Worm (Caenorhabditis elegans) whole organism, L2 larva: ENCODE data around the gene clec-50.

Experiments
- F13H6.1 ChIP-seq: sonication (generic microtip); optimal IDR thresholded peaks from 2 replicates; lab custom pipeline; 2016; ENCODE audit warnings: missing genetic modification characterization, missing compliant biosample characterization
- R02D3.7 ChIP-seq: fragments of 150-350 bp; optimal IDR thresholded peaks from 2 replicates; lab custom pipeline; 2014; ENCODE audit warnings: missing biosample characterization, missing genetic modification characterization
- Y55F3AM.14 ChIP-seq: fragments of 200-800 bp; sonication (Bioruptor generic); optimal IDR thresholded peaks from 2 replicates; lab custom pipeline; 2018; ENCODE audit warnings: mild to moderate bottlenecking, missing genetic modification characterization, missing compliant biosample characterization
- alr-1 ChIP-seq: fragments of 150-350 bp; optimal IDR thresholded peaks from 2 replicates; lab custom pipeline; 2014; ENCODE audit warnings: missing biosample characterization, missing genetic modification characterization
- aly-2 ChIP-seq: fragments of 150-350 bp; optimal IDR thresholded peaks from 2 replicates; lab custom pipeline; 2014; ENCODE audit warnings: missing biosample characterization, missing genetic modification characterization
- ama-1 ChIP-seq: fragments of 150-350 bp; optimal IDR thresholded peaks from 2 replicates; lab custom pipeline; 2018; ENCODE audit warnings: inconsistent platforms
- ceh-16 ChIP-seq: fragments of 150-350 bp; optimal IDR thresholded peaks from 2 replicates; lab custom pipeline; 2014; ENCODE audit warnings: missing biosample characterization, missing genetic modification characterization
- dmd-4 ChIP-seq: sonication (generic microtip); optimal IDR thresholded peaks from 2 replicates; lab custom pipeline; 2017; ENCODE audit warnings: missing biosample characterization, missing genetic modification characterization
- elt-3 ChIP-seq: sonication (generic microtip); optimal IDR thresholded peaks from 2 replicates; lab custom pipeline; 2017; ENCODE audit warnings: missing biosample characterization, missing genetic modification characterization
- fos-1 ChIP-seq: fragments of 150-350 bp; optimal IDR thresholded peaks from 2 replicates; lab custom pipeline; 2014; ENCODE audit warnings: missing biosample characterization, missing genetic modification characterization
- lin-13 ChIP-seq: fragments of 150-350 bp; optimal IDR thresholded peaks from 2 replicates; lab custom pipeline; 2014; ENCODE audit warnings: missing biosample characterization, missing genetic modification reagents, missing genetic modification characterization
- lin-39 ChIP-seq: fragments of 150-350 bp; optimal IDR thresholded peaks from 2 replicates; lab custom pipeline; 2014; ENCODE audit warnings: missing biosample characterization, missing genetic modification reagents, missing genetic modification characterization
- lsy-2 ChIP-seq, 2 experiments: fragments of 150-350 bp in 1 of 2; sonication (generic microtip) in 1 of 2; optimal IDR thresholded peaks; 2 replicates each; lab custom pipeline; 2014 to 2017; ENCODE audit warnings: missing biosample characterization in 2 of 2, missing genetic modification characterization in 2 of 2
- mbf-1 ChIP-seq: sonication (generic microtip); optimal IDR thresholded peaks from 2 replicates; lab custom pipeline; 2017; ENCODE audit warnings: missing biosample characterization, missing genetic modification characterization
- mdl-1 ChIP-seq, 2 experiments: fragments of 150-350 bp in 1 of 2; sonication (generic microtip) in 1 of 2; optimal IDR thresholded peaks; 2 replicates each; lab custom pipeline; 2017; ENCODE audit warnings: missing biosample characterization in 2 of 2, missing genetic modification characterization in 2 of 2
- nhr-10 ChIP-seq: sonication (generic microtip); optimal IDR thresholded peaks from 2 replicates; lab custom pipeline; 2017; ENCODE audit warnings: missing biosample characterization, missing genetic modification characterization
- nhr-12 ChIP-seq: fragments of 150-350 bp; optimal IDR thresholded peaks from 2 replicates; lab custom pipeline; 2014; ENCODE audit warnings: missing biosample characterization, missing genetic modification characterization
- nhr-129 ChIP-seq: fragments of 150-350 bp; optimal IDR thresholded peaks from 2 replicates; lab custom pipeline; 2014; ENCODE audit warnings: missing biosample characterization, missing genetic modification characterization
- nhr-23 ChIP-seq: fragments of 150-350 bp; optimal IDR thresholded peaks from 2 replicates; lab custom pipeline; 2014; ENCODE audit warnings: missing biosample characterization, missing genetic modification reagents, missing genetic modification characterization
- nhr-237 ChIP-seq: fragments of 150-350 bp; optimal IDR thresholded peaks from 2 replicates; lab custom pipeline; 2014; ENCODE audit warnings: missing biosample characterization, missing genetic modification characterization
- nhr-6 ChIP-seq: fragments of 150-350 bp; optimal IDR thresholded peaks from 2 replicates; lab custom pipeline; 2014; ENCODE audit warnings: missing biosample characterization, missing genetic modification characterization
- nhr-77 ChIP-seq: fragments of 150-350 bp; optimal IDR thresholded peaks from 2 replicates; lab custom pipeline; 2014; ENCODE audit warnings: missing biosample characterization, missing genetic modification characterization
- peb-1 ChIP-seq: fragments of 150-350 bp; optimal IDR thresholded peaks from 2 replicates; lab custom pipeline; 2014; ENCODE audit warnings: missing biosample characterization, missing genetic modification characterization
- sem-4 ChIP-seq: fragments of 150-350 bp; optimal IDR thresholded peaks from 2 replicates; lab custom pipeline; 2014; ENCODE audit warnings: missing biosample characterization, missing genetic modification reagents, missing genetic modification characterization
- skn-1 ChIP-seq: sonication (generic microtip); optimal IDR thresholded peaks from 2 replicates; lab custom pipeline; 2017; ENCODE audit warnings: missing biosample characterization, missing genetic modification characterization
- sma-3 ChIP-seq: sonication (generic microtip); optimal IDR thresholded peaks from 2 replicates; lab custom pipeline; 2016; ENCODE audit warnings: missing genetic modification reagents, missing genetic modification characterization, missing compliant biosample characterization
- sma-9 ChIP-seq, 2 experiments: fragments of 150-350 bp in 1 of 2; sonication (generic microtip) in 1 of 2; optimal IDR thresholded peaks; 2 replicates each; lab custom pipeline; 2014 to 2016; ENCODE audit warnings: missing genetic modification characterization in 2 of 2, mild to moderate bottlenecking in 1 of 2, missing biosample characterization in 1 of 2, missing compliant biosample characterization in 1 of 2, missing genetic modification reagents in 1 of 2, moderate library complexity in 1 of 2
- snpc-4 ChIP-seq: fragments of 150-350 bp; optimal IDR thresholded peaks from 2 replicates; lab custom pipeline; 2014; ENCODE audit warnings: missing biosample characterization, missing genetic modification characterization
- unc-39 ChIP-seq: fragments of 150-350 bp; optimal IDR thresholded peaks from 2 replicates; lab custom pipeline; 2014; ENCODE audit warnings: missing biosample characterization, missing genetic modification characterization
- unc-55 ChIP-seq: fragments of 150-350 bp; sonication (generic microtip); optimal IDR thresholded peaks from 3 replicates; lab custom pipeline; 2014; ENCODE audit warnings: missing biosample characterization, missing genetic modification reagents, missing genetic modification characterization
- unc-62 ChIP-seq: fragments of 150-350 bp; optimal IDR thresholded peaks from 2 replicates; lab custom pipeline; 2014; ENCODE audit warnings: missing biosample characterization, missing genetic modification reagents, missing genetic modification characterization
- zag-1 ChIP-seq: fragments of 150-350 bp; optimal IDR thresholded peaks from 2 replicates; lab custom pipeline; 2014; ENCODE audit warnings: missing biosample characterization, missing genetic modification characterization
- ztf-1 ChIP-seq: fragments of 200-800 bp; sonication (Bioruptor generic); conservative IDR thresholded peaks from 2 replicates; pipeline ENCODE4 v1.3.6; 2022; ENCODE audit warnings: missing genetic modification characterization, missing compliant biosample characterization
- ztf-4 ChIP-seq: fragments of 150-350 bp; optimal IDR thresholded peaks from 2 replicates; lab custom pipeline; 2014; ENCODE audit warnings: missing biosample characterization, missing genetic modification characterization

Gene clec-50

DNA sequence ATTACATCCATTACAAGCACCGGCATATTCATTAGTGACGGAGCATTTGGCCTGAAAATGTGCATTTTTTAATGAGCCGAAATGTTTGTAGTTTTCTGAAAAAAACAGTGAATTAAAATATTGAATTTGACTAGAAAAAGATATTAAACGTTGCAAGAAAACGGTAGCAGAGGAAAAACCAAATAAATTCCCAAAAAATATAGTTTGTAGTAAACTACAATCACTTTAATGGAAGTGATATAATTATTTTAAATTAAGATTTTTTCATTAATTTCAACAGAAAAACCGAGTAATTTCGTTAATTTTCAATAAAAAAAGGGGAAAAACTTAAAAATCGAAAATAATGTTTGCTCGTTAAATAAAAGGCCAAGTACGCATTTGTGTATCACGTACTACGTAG, 16.5 kb upstream of the clec-50 start, which contains the start of gene M162.15:
Gene M162.15 (minus strand): TSS at position 101 of the 400 bp plus-strand sequence.
- no peak for TF ChIP-seq ztf-4 (tag; lab: Kevin White, UChicago)
- TF ChIP-seq unc-39 (tag; lab: Kevin White, UChicago): no peak
- no peak for TF ChIP-seq ztf-1 (GFP tag; lab: Robert Waterston, UW)
- no peak for TF ChIP-seq sma-3 (GFP tag; lab: Kevin White, UChicago)
- TF ChIP-seq lin-39 (tag; lab: Kevin White, UChicago): no peak
- TF ChIP-seq unc-55 (GFP tag; lab: Kevin White, UChicago): no peak
- TF ChIP-seq nhr-23 (tag; lab: Kevin White, UChicago): no peak
- no peak for TF ChIP-seq lin-13
- TF ChIP-seq mdl-1 (tag; optimal IDR thresholded peaks at IDR 0.05; lab: Kevin White, UChicago): no peak
- TF ChIP-seq peb-1 (tag; lab: Kevin White, UChicago): no peak
- TF ChIP-seq aly-2 (tag; lab: Kevin White, UChicago): no peak
- TF ChIP-seq skn-1 (tag; lab: Kevin White, UChicago): no peak
- no peak for TF ChIP-seq nhr-129 (tag; lab: Kevin White, UChicago)
- TF ChIP-seq nhr-77 (tag; lab: Kevin White, UChicago): no peak
- TF ChIP-seq alr-1 (tag; lab: Kevin White, UChicago): no peak
- no peak for TF ChIP-seq F13H6.1 (tag; lab: Kevin White, UChicago)
- TF ChIP-seq dmd-4 (tag; lab: Kevin White, UChicago): no peak
- TF ChIP-seq nhr-12 (tag; lab: Kevin White, UChicago): no peak

ce11 chrV:19767719-19768118, 12.6 kb upstream of the clec-50 start:
- no peak for TF ChIP-seq sma-9 (GFP tag; optimal IDR thresholded peaks at IDR 0.05; lab: Kevin White, UChicago)
- no peak for TF ChIP-seq sma-9 (tag; optimal IDR thresholded peaks at IDR 0.05; lab: Kevin White, UChicago)
- TF ChIP-seq ztf-1 (GFP tag; lab: Robert Waterston, UW): no peak
- TF ChIP-seq unc-55 (GFP tag; lab: Kevin White, UChicago): no peak
- no peak for TF ChIP-seq nhr-237
- no peak for TF ChIP-seq snpc-4 (tag; lab: Kevin White, UChicago)
- no peak for TF ChIP-seq nhr-6 (tag; lab: Kevin White, UChicago)

DNA sequence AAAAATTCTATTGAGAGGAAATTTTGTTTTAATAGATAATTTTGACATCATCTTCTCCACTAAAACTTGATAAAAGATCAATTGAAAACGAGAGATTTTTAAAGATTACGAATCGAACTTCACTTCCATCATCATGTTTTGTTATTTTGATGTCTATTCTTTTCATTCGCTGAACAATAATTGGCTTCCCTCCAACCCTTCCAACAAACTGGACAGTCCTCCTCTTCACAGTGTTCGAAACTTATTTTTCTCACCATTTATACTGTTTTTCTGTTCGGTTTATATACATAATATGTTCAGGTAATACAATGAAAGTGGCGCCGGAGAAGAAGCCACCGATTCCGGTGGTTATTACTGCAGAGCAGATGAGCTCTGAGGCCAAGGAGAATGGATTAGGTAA, 5.6 kb upstream of the clec-50 start, which contains the start of gene M162.5:
Gene M162.5 (plus strand): TSS at position 301 of the 400 bp plus-strand sequence.
- no peak for TF ChIP-seq lsy-2 (tag; optimal IDR thresholded peaks at IDR 0.05; lab: Kevin White, UChicago)
- no peak for TF ChIP-seq sem-4 (tag; lab: Kevin White, UChicago)
- TF ChIP-seq unc-62 (GFP tag; lab: Kevin White, UChicago): no peak
- TF ChIP-seq mdl-1 (tag; optimal IDR thresholded peaks at IDR 0.05; lab: Kevin White, UChicago): no peak
- no peak for TF ChIP-seq Y55F3AM.14 (GFP tag; lab: Kevin White, UChicago)
- TF ChIP-seq lin-39 (tag; lab: Kevin White, UChicago): no peak
- TF ChIP-seq zag-1 (tag; lab: Kevin White, UChicago): no peak
- no peak for TF ChIP-seq sma-3 (GFP tag; lab: Kevin White, UChicago)
- no peak for TF ChIP-seq mbf-1
- no peak for TF ChIP-seq lin-13
- TF ChIP-seq ztf-4 (tag; lab: Kevin White, UChicago): no peak
- TF ChIP-seq nhr-10: no peak
- TF ChIP-seq skn-1 (tag; lab: Kevin White, UChicago): no peak
- TF ChIP-seq fos-1 (tag; lab: Kevin White, UChicago): no peak
- no peak for TF ChIP-seq ceh-16
- no peak for TF ChIP-seq peb-1 (tag; lab: Kevin White, UChicago)
- TF ChIP-seq nhr-23 (tag; lab: Kevin White, UChicago): no peak
- TF ChIP-seq aly-2 (tag; lab: Kevin White, UChicago): no peak

ce11 chrV:19759282-19759681, 4.1 kb upstream of the clec-50 start:
- TF ChIP-seq R02D3.7 (no peak), ztf-1 (GFP tag; lab: Robert Waterston, UW) (no peak), peb-1 (tag; lab: Kevin White, UChicago) (no peak), nhr-23 (tag; lab: Kevin White, UChicago) (no peak), fos-1 (tag; lab: Kevin White, UChicago) (no peak), snpc-4 (tag; lab: Kevin White, UChicago) (no peak), ama-1 (lab: Kevin White, UChicago) (no peak), nhr-12 (tag; lab: Kevin White, UChicago) (no peak), lin-39 (tag; lab: Kevin White, UChicago) (no peak), elt-3 (tag; lab: Kevin White, UChicago) (no peak)
